Fruit fly (Drosophila melanogaster) whole organism, embryonic: ENCODE results near the gene FoxL1.
A peak's percentile ranks its signal among the peaks of the same experiment; 100 is the strongest.

Experiments used
- Atf-2 ChIP-seq: fragments of 200-800 bp; sonication (Bioruptor generic); optimal IDR thresholded peaks from 2 replicates; lab custom pipeline; 2016; ENCODE audit warnings: missing biosample characterization, missing genetic modification characterization
- CG10267 ChIP-seq: fragments of 200-800 bp; sonication (Bioruptor generic); optimal IDR thresholded peaks from 2 replicates; lab custom pipeline; 2018; ENCODE audit warnings: missing biosample characterization, mild to moderate bottlenecking, missing genetic modification characterization, moderate library complexity
- CG12104 ChIP-seq: fragments of 200-800 bp; sonication (Bioruptor generic); optimal IDR thresholded peaks from 3 replicates; lab custom pipeline; 2016; ENCODE audit warnings: missing biosample characterization, missing genetic modification characterization
- CG13296 ChIP-seq: fragments of 200-800 bp; sonication (Bioruptor generic); optimal IDR thresholded peaks from 3 replicates; lab custom pipeline; 2018; ENCODE audit warnings: missing biosample characterization, mild to moderate bottlenecking, missing genetic modification characterization
- CG15011 ChIP-seq: fragments of 200-800 bp; sonication (Bioruptor generic); optimal IDR thresholded peaks from 3 replicates; lab custom pipeline; 2018; ENCODE audit warnings: missing biosample characterization, mild to moderate bottlenecking, missing genetic modification characterization
- CG17328 ChIP-seq: fragments of 200-800 bp; sonication (Bioruptor generic); IDR thresholded peaks from 2 replicates; pipeline ENCODE4 v1.3.6; 2022; ENCODE audit warnings: missing biosample characterization, missing genetic modification characterization
- CG17829 ChIP-seq: fragments of 200-800 bp; optimal IDR thresholded peaks from 2 replicates; lab custom pipeline; 2019; ENCODE audit warnings: missing biosample characterization, mild to moderate bottlenecking, missing genetic modification characterization, moderate library complexity
- CG18619 ChIP-seq: fragments of 200-800 bp; sonication (Bioruptor generic); optimal IDR thresholded peaks from 3 replicates; lab custom pipeline; 2017; ENCODE audit warnings: missing biosample characterization, mild to moderate bottlenecking, missing genetic modification characterization
- CG18764 ChIP-seq: fragments of 200-800 bp; sonication (Bioruptor generic); optimal IDR thresholded peaks from 3 replicates; lab custom pipeline; 2016; ENCODE audit warnings: missing biosample characterization, missing genetic modification characterization
- CG2129 ChIP-seq: fragments of 200-800 bp; sonication (Bioruptor generic); IDR thresholded peaks from 2 replicates; pipeline ENCODE4 v1.3.6; 2022; ENCODE audit warnings: missing biosample characterization, missing genetic modification characterization; ENCODE audit not compliant: partially characterized antibody
- CG2199 ChIP-seq: fragments of 200-800 bp; sonication (Bioruptor generic); IDR thresholded peaks from 3 replicates; pipeline ENCODE4 v1.3.6; 2022; ENCODE audit warnings: missing biosample characterization, missing genetic modification characterization
- CG2202 ChIP-seq: fragments of 200-800 bp; sonication (Bioruptor generic); optimal IDR thresholded peaks from 2 replicates; lab custom pipeline; 2018; ENCODE audit warnings: missing biosample characterization, mild to moderate bottlenecking, missing genetic modification characterization
- CG3407 ChIP-seq: fragments of 200-800 bp; sonication (Bioruptor generic); optimal IDR thresholded peaks from 2 replicates; lab custom pipeline; 2018; ENCODE audit warnings: missing biosample characterization, mild to moderate bottlenecking, missing genetic modification characterization
- CG3995 ChIP-seq: fragments of 200-800 bp; sonication (Bioruptor generic); optimal IDR thresholded peaks from 3 replicates; lab custom pipeline; 2016; ENCODE audit warnings: missing biosample characterization, missing genetic modification characterization
- CG4360 ChIP-seq: fragments of 200-800 bp; sonication (Bioruptor generic); IDR thresholded peaks from 2 replicates; pipeline ENCODE4 v1.3.6; 2022; ENCODE audit warnings: missing biosample characterization, missing genetic modification characterization
- CG4730 ChIP-seq: fragments of 200-800 bp; sonication (Bioruptor generic); IDR thresholded peaks from 2 replicates; pipeline ENCODE4 v1.3.6; 2022; ENCODE audit warnings: missing biosample characterization, missing genetic modification characterization
- CG6689 ChIP-seq: fragments of 200-800 bp; sonication (Bioruptor generic); IDR thresholded peaks from 2 replicates; pipeline ENCODE4 v1.3.6; 2022; ENCODE audit warnings: missing biosample characterization, missing genetic modification characterization
- CG7745 ChIP-seq: fragments of 200-800 bp; sonication (Bioruptor generic); optimal IDR thresholded peaks from 2 replicates; lab custom pipeline; 2018; ENCODE audit warnings: missing biosample characterization, mild to moderate bottlenecking, missing genetic modification characterization, moderate library complexity
- CG7987 ChIP-seq: fragments of 200-800 bp; sonication (Bioruptor generic); optimal IDR thresholded peaks from 2 replicates; lab custom pipeline; 2018; ENCODE audit warnings: missing biosample characterization, mild to moderate bottlenecking, missing genetic modification characterization, moderate library complexity
- CG8089 ChIP-seq: fragments of 200-800 bp; sonication (Bioruptor generic); optimal IDR thresholded peaks from 3 replicates; lab custom pipeline; 2016; ENCODE audit warnings: missing biosample characterization, missing genetic modification characterization
- CG8388 ChIP-seq: fragments of 200-800 bp; sonication (Bioruptor generic); optimal IDR thresholded peaks from 2 replicates; lab custom pipeline; 2019; ENCODE audit warnings: missing biosample characterization, mild to moderate bottlenecking, missing genetic modification characterization, moderate library complexity
- CG9215 ChIP-seq: fragments of 200-800 bp; sonication (Bioruptor generic); IDR thresholded peaks from 2 replicates; pipeline ENCODE4 v1.3.6; 2022; ENCODE audit warnings: missing biosample characterization, missing genetic modification characterization
- CkIIα-i1 ChIP-seq: fragments of 200-800 bp; sonication (Bioruptor generic); IDR thresholded peaks from 2 replicates; pipeline ENCODE4 v1.3.6; 2022; ENCODE audit warnings: missing biosample characterization, missing genetic modification characterization
- Elba2 ChIP-seq: fragments of 200-800 bp; sonication (Bioruptor generic); optimal IDR thresholded peaks from 3 replicates; lab custom pipeline; 2016; ENCODE audit warnings: missing biosample characterization, missing genetic modification characterization
- H2.0 ChIP-seq: fragments of 200-800 bp; sonication (Bioruptor generic); IDR thresholded peaks from 2 replicates; pipeline ENCODE4 v1.3.6; 2022; ENCODE audit warnings: missing biosample characterization, missing genetic modification characterization
- Hand ChIP-seq: fragments of 200-800 bp; sonication (Bioruptor generic); optimal IDR thresholded peaks from 2 replicates; lab custom pipeline; 2017; ENCODE audit warnings: mild to moderate bottlenecking, missing biosample characterization, missing genetic modification reagents, missing genetic modification characterization
- Hr3 ChIP-seq: fragments of 200-800 bp; sonication (Bioruptor generic); optimal IDR thresholded peaks from 3 replicates; lab custom pipeline; 2016; ENCODE audit warnings: missing biosample characterization, missing genetic modification characterization
- Lpt ChIP-seq: fragments of >200 bp; optimal IDR thresholded peaks from 2 replicates; lab custom pipeline; 2018; ENCODE audit warnings: missing biosample characterization, missing genetic modification characterization
- Mad ChIP-seq: fragments of 200-800 bp; sonication (Bioruptor generic); optimal IDR thresholded peaks from 2 replicates; lab custom pipeline; 2016; ENCODE audit warnings: missing biosample characterization, missing genetic modification characterization
- NC2β ChIP-seq: fragments of 200-800 bp; sonication (Bioruptor generic); optimal IDR thresholded peaks from 2 replicates; lab custom pipeline; 2016; ENCODE audit warnings: missing biosample characterization, missing genetic modification characterization
- Nf-YB ChIP-seq: fragments of 200-800 bp; sonication (Bioruptor generic); optimal IDR thresholded peaks from 3 replicates; lab custom pipeline; 2019; ENCODE audit warnings: missing biosample characterization, mild to moderate bottlenecking, missing genetic modification characterization, moderate library complexity
- Opbp ChIP-seq: fragments of 200-800 bp; sonication (Bioruptor generic); IDR thresholded peaks from 3 replicates; pipeline ENCODE4 v1.3.6; 2022; ENCODE audit warnings: missing biosample characterization, missing genetic modification characterization; ENCODE audit not compliant: partially characterized antibody
- Sin3A ChIP-seq: fragments of >200 bp; optimal IDR thresholded peaks from 2 replicates; lab custom pipeline; 2018
- Six4 ChIP-seq: fragments of 200-800 bp; sonication (Bioruptor generic); optimal IDR thresholded peaks from 2 replicates; lab custom pipeline; 2016; ENCODE audit warnings: missing biosample characterization, missing genetic modification characterization
- Vsx1 ChIP-seq: fragments of 200-800 bp; sonication (Bioruptor generic); optimal IDR thresholded peaks from 2 replicates; lab custom pipeline; 2017; ENCODE audit warnings: missing biosample characterization, mild to moderate bottlenecking, missing genetic modification characterization, missing genetic modification reagents
- Xrp1 ChIP-seq: fragments of 200-800 bp; sonication (Bioruptor generic); IDR thresholded peaks from 2 replicates; pipeline ENCODE4 v1.3.6; 2022; ENCODE audit warnings: missing biosample characterization, missing genetic modification characterization
- al ChIP-seq: fragments of 200-800 bp; sonication (Bioruptor generic); IDR thresholded peaks from 2 replicates; pipeline ENCODE4 v1.3.6; 2022; ENCODE audit warnings: missing biosample characterization, missing genetic modification characterization
- ato ChIP-seq: fragments of 200-800 bp; sonication (Bioruptor generic); IDR thresholded peaks from 2 replicates; pipeline ENCODE4 v1.3.6; 2022; ENCODE audit warnings: missing biosample characterization, missing genetic modification characterization; ENCODE audit not compliant: partially characterized antibody
- bab2 ChIP-seq: fragments of 200-800 bp; sonication (Bioruptor generic); optimal IDR thresholded peaks from 2 replicates; lab custom pipeline; 2016; ENCODE audit warnings: missing biosample characterization, missing genetic modification characterization
- caup ChIP-seq: fragments of 200-800 bp; sonication (Bioruptor generic); optimal IDR thresholded peaks from 3 replicates; lab custom pipeline; 2017; ENCODE audit warnings: missing biosample characterization, mild to moderate bottlenecking, missing genetic modification characterization, moderate library complexity; ENCODE audit not compliant: severe bottlenecking
- crp ChIP-seq, 2 experiments: fragments of 200-800 bp; sonication (Bioruptor generic); optimal IDR thresholded peaks; 2 replicates in 1 of 2; 3 replicates in 1 of 2; lab custom pipeline; 2017; ENCODE audit warnings: missing biosample characterization in 2 of 2, missing genetic modification characterization in 2 of 2, mild to moderate bottlenecking in 1 of 2, moderate library complexity in 1 of 2
- dan ChIP-seq: fragments of 200-800 bp; sonication (Bioruptor generic); IDR thresholded peaks from 2 replicates; pipeline ENCODE4 v1.3.6; 2022; ENCODE audit warnings: missing biosample characterization, missing genetic modification characterization
- danr ChIP-seq: fragments of 200-800 bp; sonication (Bioruptor generic); IDR thresholded peaks from 2 replicates; pipeline ENCODE4 v1.3.6; 2022; ENCODE audit warnings: missing biosample characterization, missing genetic modification characterization
- gro ChIP-seq: fragments of 200-800 bp; sonication (Bioruptor generic); optimal IDR thresholded peaks from 2 replicates; lab custom pipeline; 2016; ENCODE audit warnings: missing biosample characterization, missing genetic modification characterization
- inv ChIP-seq: fragments of 200-800 bp; sonication (Bioruptor generic); IDR thresholded peaks from 2 replicates; pipeline ENCODE4 v1.3.6; 2022; ENCODE audit warnings: missing biosample characterization, missing genetic modification characterization; ENCODE audit not compliant: partially characterized antibody
- oc ChIP-seq: fragments of 200-800 bp; sonication (Bioruptor generic); optimal IDR thresholded peaks from 2 replicates; lab custom pipeline; 2018; ENCODE audit warnings: missing biosample characterization, mild to moderate bottlenecking, missing genetic modification characterization, moderate library complexity
- sim ChIP-seq: fragments of 200-800 bp; sonication (Bioruptor generic); IDR thresholded peaks from 2 replicates; pipeline ENCODE4 v1.3.6; 2022; ENCODE audit warnings: missing biosample characterization, missing genetic modification characterization
- sob ChIP-seq: fragments of 200-800 bp; sonication (Bioruptor generic); IDR thresholded peaks from 2 replicates; pipeline ENCODE4 v1.3.6; 2022; ENCODE audit warnings: missing biosample characterization, missing genetic modification characterization
- tin ChIP-seq: fragments of 200-800 bp; sonication (Bioruptor generic); optimal IDR thresholded peaks from 3 replicates; lab custom pipeline; 2016; ENCODE audit warnings: missing biosample characterization, missing genetic modification characterization
- twi ChIP-seq: fragments of 200-800 bp; optimal IDR thresholded peaks from 2 replicates; lab custom pipeline; 2019; ENCODE audit warnings: missing biosample characterization, mild to moderate bottlenecking, missing genetic modification characterization, moderate library complexity

Gene FoxL1

DNA sequence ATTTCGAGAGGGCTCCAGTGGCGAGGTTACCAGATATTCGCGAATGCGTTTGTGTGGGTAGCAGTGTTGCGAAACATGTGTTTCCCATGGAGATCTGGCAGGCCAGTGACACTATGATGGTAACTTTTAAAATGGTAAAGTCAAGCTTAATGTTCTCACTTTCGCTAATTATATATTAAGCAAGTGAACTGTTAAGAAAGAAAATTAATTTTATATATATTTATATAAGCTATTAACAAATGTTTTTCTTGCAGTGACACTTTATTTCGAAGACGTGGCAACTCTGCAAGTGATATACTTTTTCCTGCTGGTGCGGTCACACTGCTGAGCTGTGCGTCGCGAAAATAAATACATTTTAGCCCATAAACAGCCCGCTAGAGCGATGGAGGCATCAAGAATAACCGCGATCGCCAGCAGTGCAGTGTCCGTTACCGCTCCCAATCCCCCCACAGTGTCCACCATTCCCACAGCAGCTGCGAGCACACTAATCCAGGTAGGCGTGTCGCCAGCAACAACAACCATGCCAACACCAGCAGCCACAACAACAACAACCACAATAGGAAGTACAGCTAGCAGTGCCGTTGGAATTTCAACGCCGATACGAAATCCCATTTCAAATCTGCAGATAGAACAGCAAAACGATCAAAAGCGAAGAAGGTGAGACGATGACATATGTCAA lies 21.7 kb downstream of the FoxL1 start, which contains the start of the genes CG11593 and Rcd5 (continued):
- TF ChIP-seq CG15011 (GFP tag; lab: Kevin White, UChicago) (no peak), CG9215 (GFP tag; lab: Robert Waterston, UW) (peak; percentile 86), Sin3A (lab: Kevin White, UChicago) (peak; percentile 61), sim (no peak), CG13296 (GFP tag; lab: Kevin White, UChicago) (no peak), Opbp (GFP tag; lab: Robert Waterston, UW) (no peak), gro (GFP tag; lab: Kevin White, UChicago) (no peak), CkIIα-i1 (no peak), danr (GFP tag; lab: Robert Waterston, UW) (peak; percentile 83), Hr3 (GFP tag; lab: Kevin White, UChicago) (peak; percentile 83), Vsx1 (no peak), CG2199 (GFP tag; lab: Robert Waterston, UW) (0 out of 3 replicates have a peak, but pooled peaks have one; percentile 56), tin (GFP tag; lab: Kevin White, UChicago) (peak; percentile 61), inv (GFP tag; lab: Robert Waterston, UW) (no peak), dan (GFP tag; lab: Robert Waterston, UW) (peak; percentile 34; the same call in 1 of the 2 replicates), CG8388 (GFP tag; lab: Kevin White, UChicago) (peak; percentile 55), Six4 (GFP tag; lab: Kevin White, UChicago) (no peak), Lpt (GFP tag; lab: Kevin White, UChicago) (no peak), CG8089 (GFP tag; lab: Kevin White, UChicago) (no peak), al (GFP tag; lab: Robert Waterston, UW) (peak; percentile 82), CG3407 (GFP tag; lab: Kevin White, UChicago) (peak; percentile 59), CG3995 (GFP tag; lab: Kevin White, UChicago) (peak; percentile 64), CG17328 (peak; percentile 45; the same call in 1 of the 2 replicates), Xrp1 (GFP tag; lab: Robert Waterston, UW) (no peak; the same call in 1 of the 2 replicates), CG6689 (peak; percentile 88), CG12104 (GFP tag; lab: Kevin White, UChicago) (peak; percentile 20), oc (tag; lab: Kevin White, UChicago) (no peak), ato (GFP tag; lab: Robert Waterston, UW) (no peak), CG17829 (tag; lab: Kevin White, UChicago) (peak; percentile 79), CG18764 (peak; percentile 57), Nf-YB (GFP tag; lab: Kevin White, UChicago) (no peak), CG2202 (tag; lab: Kevin White, UChicago) (peak; percentile 31), Elba2 (GFP tag; lab: Kevin White, UChicago) (peak; percentile 41), CG7987 (GFP tag; lab: Kevin White, UChicago) (peak; percentile 13), Mad (GFP tag; lab: Kevin White, UChicago) (peak; percentile 53), CG4360 (GFP tag; lab: Robert Waterston, UW) (peak; percentile 100), sob (GFP tag; lab: Robert Waterston, UW) (peak; percentile 86), bab2 (GFP tag; lab: Kevin White, UChicago) (peak; percentile 42), Atf-2 (no peak), NC2β (GFP tag; lab: Kevin White, UChicago) (no peak), twi (no peak), CG18619 (GFP tag; lab: Kevin White, UChicago) (peak; percentile 64), CG10267 (peak; percentile 98), Hand (GFP tag; lab: Kevin White, UChicago) (no peak), H2.0 (GFP tag; lab: Robert Waterston, UW) (peak; percentile 72), CG4730 (GFP tag; lab: Robert Waterston, UW) (peak; percentile 72), CG7745 (tag; lab: Kevin White, UChicago) (no peak), caup (GFP tag; lab: Kevin White, UChicago) (peak; percentile 64), CG2129 (no peak), crp (GFP tag; optimal IDR thresholded peaks at IDR 0.05; lab: Kevin White, UChicago) (peak in 1 of 2 experiments; percentile 66)
